Fruit fly (Drosophila melanogaster) whole organism, embryonic: ENCODE results near the gene Gga.

Experiments
- Abd-B ChIP-seq: fragments of 200-800 bp; sonication (Bioruptor generic); optimal IDR thresholded peaks from 2 replicates; lab custom pipeline; 2018; ENCODE audit warnings: missing biosample characterization, mild to moderate bottlenecking, missing genetic modification characterization, moderate library complexity
- Atf6 ChIP-seq: fragments of 200-800 bp; sonication (Bioruptor generic); IDR thresholded peaks from 2 replicates; pipeline ENCODE4 v1.3.6; 2022; ENCODE audit warnings: missing biosample characterization, missing genetic modification characterization
- CG12104 ChIP-seq: fragments of 200-800 bp; sonication (Bioruptor generic); optimal IDR thresholded peaks from 3 replicates; lab custom pipeline; 2016; ENCODE audit warnings: missing biosample characterization, missing genetic modification characterization
- CG12236 ChIP-seq: fragments of 200-800 bp; sonication (Bioruptor generic); optimal IDR thresholded peaks from 2 replicates; lab custom pipeline; 2016; ENCODE audit warnings: missing biosample characterization, missing genetic modification characterization
- CG12659 ChIP-seq: fragments of 200-800 bp; sonication (Bioruptor generic); optimal IDR thresholded peaks from 3 replicates; lab custom pipeline; 2017; ENCODE audit warnings: mild to moderate bottlenecking, missing biosample characterization, missing genetic modification reagents, missing genetic modification characterization
- CG1647 ChIP-seq: fragments of 200-800 bp; sonication (Bioruptor generic); optimal IDR thresholded peaks from 3 replicates; lab custom pipeline; 2016; ENCODE audit warnings: missing biosample characterization, missing genetic modification characterization
- CG17912 ChIP-seq: fragments of 200-800 bp; sonication (Bioruptor generic); optimal IDR thresholded peaks from 2 replicates; lab custom pipeline; 2018; ENCODE audit warnings: missing biosample characterization, mild to moderate bottlenecking, missing genetic modification characterization
- CG2678 ChIP-seq: fragments of 200-800 bp; sonication (Bioruptor generic); optimal IDR thresholded peaks from 3 replicates; lab custom pipeline; 2019; ENCODE audit warnings: missing biosample characterization, mild to moderate bottlenecking, missing genetic modification characterization, moderate library complexity
- CG31365 ChIP-seq: fragments of 200-800 bp; sonication (Bioruptor generic); optimal IDR thresholded peaks from 2 replicates; lab custom pipeline; 2018; ENCODE audit warnings: missing biosample characterization, mild to moderate bottlenecking, missing genetic modification characterization
- CG34224 ChIP-seq: fragments of 200-800 bp; sonication (Bioruptor generic); IDR thresholded peaks from 3 replicates; pipeline ENCODE4 v1.3.6; 2022; ENCODE audit warnings: missing biosample characterization, missing genetic modification characterization; ENCODE audit not compliant: partially characterized antibody
- CG5180 ChIP-seq: fragments of 200-800 bp; sonication (Bioruptor generic); optimal IDR thresholded peaks from 3 replicates; lab custom pipeline; 2017; ENCODE audit warnings: missing biosample characterization, missing genetic modification characterization, mild to moderate bottlenecking, moderate library complexity, missing genetic modification reagents
- CG9797 ChIP-seq: fragments of 200-800 bp; sonication (Bioruptor generic); optimal IDR thresholded peaks from 3 replicates; lab custom pipeline; 2018; ENCODE audit warnings: missing biosample characterization, mild to moderate bottlenecking, missing genetic modification characterization
- D19A ChIP-seq: fragments of 200-800 bp; optimal IDR thresholded peaks from 3 replicates; lab custom pipeline; 2019; ENCODE audit warnings: missing biosample characterization, mild to moderate bottlenecking, missing genetic modification characterization, moderate library complexity
- Ets65A ChIP-seq: fragments of 200-800 bp; sonication (Bioruptor generic); peaks from one replicate; lab custom pipeline; 2016; ENCODE audit warnings: missing biosample characterization, missing genetic modification characterization
- Gsc ChIP-seq: fragments of 200-800 bp; sonication (Bioruptor generic); IDR thresholded peaks from 2 replicates; pipeline ENCODE4 v1.3.6; 2022; ENCODE audit warnings: missing biosample characterization, missing genetic modification characterization
- Gug ChIP-seq: fragments of 200-800 bp; sonication (Bioruptor generic); IDR thresholded peaks from 4 replicates; pipeline ENCODE4 v1.3.6; 2022; ENCODE audit warnings: missing biosample characterization, missing genetic modification characterization
- H15 ChIP-seq: fragments of 200-800 bp; sonication (Bioruptor generic); IDR thresholded peaks from 3 replicates; pipeline ENCODE4 v1.3.6; 2022; ENCODE audit warnings: missing biosample characterization, missing genetic modification characterization
- Kr ChIP-seq: fragments of 200-800 bp; sonication (Bioruptor generic); optimal IDR thresholded peaks from 2 replicates; lab custom pipeline; 2017; ENCODE audit warnings: missing biosample characterization, mild to moderate bottlenecking, missing genetic modification characterization
- MTF-1 ChIP-seq: fragments of 200-800 bp; sonication (Bioruptor generic); optimal IDR thresholded peaks from 2 replicates; lab custom pipeline; 2018; ENCODE audit warnings: missing biosample characterization, mild to moderate bottlenecking, missing genetic modification characterization, borderline replicate concordance
- Mrtf ChIP-seq: fragments of 200-800 bp; sonication (Bioruptor generic); IDR thresholded peaks from 3 replicates; pipeline ENCODE4 v1.3.6; 2022; ENCODE audit warnings: missing biosample characterization, missing genetic modification characterization
- NC2β ChIP-seq: fragments of 200-800 bp; sonication (Bioruptor generic); optimal IDR thresholded peaks from 2 replicates; lab custom pipeline; 2016; ENCODE audit warnings: missing biosample characterization, missing genetic modification characterization
- NfI ChIP-seq: fragments of 200-800 bp; sonication (Bioruptor generic); optimal IDR thresholded peaks from 3 replicates; lab custom pipeline; 2018; ENCODE audit warnings: missing biosample characterization, mild to moderate bottlenecking, missing genetic modification characterization, moderate library complexity
- Opbp ChIP-seq: fragments of 200-800 bp; sonication (Bioruptor generic); IDR thresholded peaks from 3 replicates; pipeline ENCODE4 v1.3.6; 2022; ENCODE audit warnings: missing biosample characterization, missing genetic modification characterization; ENCODE audit not compliant: partially characterized antibody
- Six4 ChIP-seq: fragments of 200-800 bp; sonication (Bioruptor generic); optimal IDR thresholded peaks from 2 replicates; lab custom pipeline; 2016; ENCODE audit warnings: missing biosample characterization, missing genetic modification characterization
- Sry-β ChIP-seq: fragments of 200-800 bp; sonication (Bioruptor generic); optimal IDR thresholded peaks from 2 replicates; lab custom pipeline; 2018; ENCODE audit warnings: missing biosample characterization, mild to moderate bottlenecking, missing genetic modification characterization, moderate library complexity
- YL-1 ChIP-seq: fragments of 200-800 bp; sonication (Bioruptor generic); optimal IDR thresholded peaks from 3 replicates; lab custom pipeline; 2017; ENCODE audit warnings: missing biosample characterization, mild to moderate bottlenecking, missing genetic modification characterization
- abd-A ChIP-seq: fragments of 200-800 bp; sonication (Bioruptor generic); optimal IDR thresholded peaks from 3 replicates; lab custom pipeline; 2019; ENCODE audit warnings: missing biosample characterization, mild to moderate bottlenecking, missing genetic modification characterization, moderate library complexity
- ac ChIP-seq: fragments of 200-800 bp; sonication (Bioruptor generic); optimal IDR thresholded peaks from 3 replicates; lab custom pipeline; 2017; ENCODE audit warnings: missing biosample characterization, mild to moderate bottlenecking, missing genetic modification characterization
- ase ChIP-seq: fragments of 200-800 bp; sonication (Bioruptor generic); IDR thresholded peaks from 3 replicates; pipeline ENCODE4 v1.3.6; 2022; ENCODE audit warnings: missing biosample characterization, missing genetic modification characterization
- bsh ChIP-seq, 2 experiments: fragments of 200-800 bp; sonication (Bioruptor generic); optimal IDR thresholded peaks; 2 replicates each; lab custom pipeline; 2017 to 2018; ENCODE audit warnings: mild to moderate bottlenecking in 2 of 2, missing biosample characterization in 2 of 2, missing genetic modification characterization in 2 of 2, moderate library complexity in 1 of 2
- caup ChIP-seq: fragments of 200-800 bp; sonication (Bioruptor generic); optimal IDR thresholded peaks from 3 replicates; lab custom pipeline; 2017; ENCODE audit warnings: missing biosample characterization, mild to moderate bottlenecking, missing genetic modification characterization, moderate library complexity; ENCODE audit not compliant: severe bottlenecking
- ci ChIP-seq: fragments of 200-800 bp; sonication (Bioruptor generic); IDR thresholded peaks from 3 replicates; pipeline ENCODE4 v1.3.6; 2022; ENCODE audit warnings: missing biosample characterization, missing genetic modification characterization
- dm ChIP-seq: fragments of 200-800 bp; sonication (Bioruptor generic); optimal IDR thresholded peaks from 3 replicates; lab custom pipeline; 2016; ENCODE audit warnings: missing biosample characterization, missing genetic modification characterization
- dmrt11E ChIP-seq: fragments of 200-800 bp; sonication (Bioruptor generic); optimal IDR thresholded peaks from 3 replicates; lab custom pipeline; 2018; ENCODE audit warnings: missing biosample characterization, mild to moderate bottlenecking, missing genetic modification characterization, moderate library complexity
- gsb-n ChIP-seq: fragments of 200-800 bp; sonication (Bioruptor generic); optimal IDR thresholded peaks from 3 replicates; lab custom pipeline; 2018; ENCODE audit warnings: missing biosample characterization, mild to moderate bottlenecking, missing genetic modification characterization
- h ChIP-seq: fragments of >200 bp; optimal IDR thresholded peaks from 2 replicates; lab custom pipeline; 2017
- ham ChIP-seq: fragments of 200-800 bp; sonication (Bioruptor generic); IDR thresholded peaks from 2 replicates; pipeline ENCODE4 v1.3.6; 2022; ENCODE audit warnings: missing biosample characterization, missing genetic modification characterization
- jigr1 ChIP-seq: fragments of 200-800 bp; sonication (Bioruptor generic); IDR thresholded peaks from 3 replicates; pipeline ENCODE4 v1.3.6; 2022; ENCODE audit warnings: missing biosample characterization, missing genetic modification characterization
- kah ChIP-seq: fragments of 200-800 bp; sonication (Bioruptor generic); optimal IDR thresholded peaks from 2 replicates; lab custom pipeline; 2018; ENCODE audit warnings: missing biosample characterization, mild to moderate bottlenecking, missing genetic modification characterization
- kay ChIP-seq: fragments of 200-800 bp; sonication (Bioruptor generic); optimal IDR thresholded peaks from 2 replicates; lab custom pipeline; 2016; ENCODE audit warnings: missing biosample characterization, missing genetic modification characterization
- lab ChIP-seq: fragments of 200-800 bp; sonication (Bioruptor generic); optimal IDR thresholded peaks from 3 replicates; lab custom pipeline; 2017; ENCODE audit warnings: missing biosample characterization, missing genetic modification characterization, mild to moderate bottlenecking, moderate library complexity, missing genetic modification reagents
- mam ChIP-seq: fragments of 200-800 bp; sonication (Bioruptor generic); optimal IDR thresholded peaks from 3 replicates; lab custom pipeline; 2016; ENCODE audit warnings: missing biosample characterization, missing genetic modification characterization
- nmo ChIP-seq: fragments of 200-800 bp; sonication (Bioruptor generic); optimal IDR thresholded peaks from 2 replicates; lab custom pipeline; 2018; ENCODE audit warnings: missing biosample characterization, mild to moderate bottlenecking, missing genetic modification characterization, moderate library complexity
- run ChIP-seq: fragments of 200-800 bp; sonication (Bioruptor generic); optimal IDR thresholded peaks from 3 replicates; lab custom pipeline; 2018; ENCODE audit warnings: missing biosample characterization, mild to moderate bottlenecking, missing genetic modification characterization
- sens-2 ChIP-seq: fragments of 200-800 bp; sonication (Bioruptor generic); IDR thresholded peaks from 2 replicates; pipeline ENCODE4 v1.3.6; 2022; ENCODE audit warnings: missing biosample characterization, missing genetic modification characterization
- sisA ChIP-seq: fragments of 200-800 bp; sonication (Bioruptor generic); IDR thresholded peaks from 2 replicates; pipeline ENCODE4 v1.3.6; 2022; ENCODE audit warnings: missing biosample characterization, missing genetic modification characterization
- sr ChIP-seq: fragments of 200-800 bp; sonication (Bioruptor generic); IDR thresholded peaks from 3 replicates; pipeline ENCODE4 v1.3.6; 2022; ENCODE audit warnings: missing biosample characterization, missing genetic modification characterization
- ssp ChIP-seq: fragments of 200-800 bp; sonication (Bioruptor generic); IDR thresholded peaks from 2 replicates; pipeline ENCODE4 v1.3.6; 2022; ENCODE audit warnings: missing biosample characterization, missing genetic modification characterization
- tll ChIP-seq, 2 experiments: fragments of 200-800 bp in 1 of 2; fragments of >200 bp in 1 of 2; sonication (Bioruptor generic) in 1 of 2; optimal IDR thresholded peaks; 2 replicates each; lab custom pipeline; 2017 to 2019; ENCODE audit warnings: missing biosample characterization in 2 of 2, missing genetic modification characterization in 2 of 2, mild to moderate bottlenecking in 1 of 2, moderate library complexity in 1 of 2
- ttk ChIP-seq: fragments of 200-800 bp; sonication (Bioruptor generic); IDR thresholded peaks from 2 replicates; pipeline ENCODE4 v2.1.2; 2022; ENCODE audit warnings: missing biosample characterization, missing genetic modification characterization
- twi ChIP-seq: fragments of 200-800 bp; optimal IDR thresholded peaks from 2 replicates; lab custom pipeline; 2019; ENCODE audit warnings: missing biosample characterization, mild to moderate bottlenecking, missing genetic modification characterization, moderate library complexity
- zf30C ChIP-seq: fragments of 200-800 bp; sonication (Bioruptor generic); optimal IDR thresholded peaks from 3 replicates; lab custom pipeline; 2018; ENCODE audit warnings: missing biosample characterization, mild to moderate bottlenecking, missing genetic modification characterization

The Gga gene

DNA sequence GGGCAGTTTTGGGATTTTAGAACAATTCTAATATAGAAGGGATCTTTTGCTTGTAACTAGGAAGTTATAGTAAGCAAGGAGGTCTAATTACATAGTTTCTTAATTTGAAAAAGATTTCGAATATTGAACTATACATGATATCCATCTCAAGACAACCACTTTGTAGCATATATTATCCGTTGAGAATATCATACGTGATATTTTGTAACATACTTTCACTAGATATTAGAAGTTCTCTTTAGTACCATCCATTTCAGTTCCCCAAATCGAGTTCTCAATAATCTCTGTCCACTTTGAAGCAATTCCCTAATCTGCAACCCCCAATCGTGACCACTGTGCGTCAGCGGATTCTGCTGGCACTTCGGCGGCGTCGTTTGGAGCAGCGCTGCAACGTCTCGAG lies 14.6 kb downstream of the Gga start (continued):
- TF ChIP-seq ham (GFP tag; lab: Robert Waterston, UW) (no peak), Abd-B (no peak), Atf6 (GFP tag; lab: Robert Waterston, UW) (no peak), mam (GFP tag; lab: Kevin White, UChicago) (no peak), NC2β (GFP tag; lab: Kevin White, UChicago) (no peak), jigr1 (GFP tag; lab: Robert Waterston, UW) (no peak), dmrt11E (tag; lab: Kevin White, UChicago) (peak; percentile 49), zf30C (no peak), sens-2 (GFP tag; lab: Robert Waterston, UW) (no peak), CG2678 (tag; lab: Kevin White, UChicago) (no peak), nmo (GFP tag; lab: Kevin White, UChicago) (peak; percentile 60), D19A (tag; lab: Kevin White, UChicago) (peak; percentile 30), Gug (GFP tag; lab: Robert Waterston, UW) (no peak), ac (GFP tag; lab: Kevin White, UChicago) (no peak), ci (no peak), CG1647 (GFP tag; lab: Kevin White, UChicago) (no peak), lab (no peak), H15 (GFP tag; lab: Robert Waterston, UW) (no peak), gsb-n (tag; lab: Kevin White, UChicago) (no peak), ase (GFP tag; lab: Robert Waterston, UW) (no peak), CG12659 (peak; percentile 13), abd-A (tag; lab: Kevin White, UChicago) (no peak), Opbp (GFP tag; lab: Robert Waterston, UW) (no peak), Ets65A (GFP tag; lab: Kevin White, UChicago) (no peak), Kr (no peak), Mrtf (GFP tag; lab: Robert Waterston, UW) (no peak), kah (GFP tag; lab: Kevin White, UChicago) (no peak), MTF-1 (GFP tag; lab: Kevin White, UChicago) (no peak), twi (tag; lab: Kevin White, UChicago) (no peak), CG31365 (no peak), Six4 (GFP tag; lab: Kevin White, UChicago) (no peak), sr (GFP tag; lab: Robert Waterston, UW) (no peak), bsh (GFP tag; optimal IDR thresholded peaks at IDR 0.05; lab: Kevin White, UChicago) (peak in 1 of 2 experiments; percentile 36), ssp (no peak), CG5180 (GFP tag; lab: Kevin White, UChicago) (no peak), Gsc (GFP tag; lab: Robert Waterston, UW) (no peak), ttk (GFP tag; lab: Robert Waterston, UW) (no peak), CG9797 (GFP tag; lab: Kevin White, UChicago) (no peak), CG12104 (peak; percentile 1), CG17912 (GFP tag; lab: Kevin White, UChicago) (no peak), run (no peak), sisA (GFP tag; lab: Robert Waterston, UW) (no peak), tll (GFP tag; optimal IDR thresholded peaks at IDR 0.05; lab: Kevin White, UChicago) (no peak), kay (GFP tag; lab: Kevin White, UChicago) (no peak), h (lab: Kevin White, UChicago) (no peak), dm (GFP tag; lab: Kevin White, UChicago) (no peak), NfI (GFP tag; lab: Kevin White, UChicago) (no peak), Sry-β (GFP tag; lab: Kevin White, UChicago) (no peak), caup (GFP tag; lab: Kevin White, UChicago) (no peak), YL-1 (GFP tag; lab: Kevin White, UChicago) (no peak), CG34224 (GFP tag; lab: Robert Waterston, UW) (no peak), CG12236 (no peak)
